Worm (Caenorhabditis elegans): ENCODE data around the gene bath-30.

The bath-30 gene

DNA sequence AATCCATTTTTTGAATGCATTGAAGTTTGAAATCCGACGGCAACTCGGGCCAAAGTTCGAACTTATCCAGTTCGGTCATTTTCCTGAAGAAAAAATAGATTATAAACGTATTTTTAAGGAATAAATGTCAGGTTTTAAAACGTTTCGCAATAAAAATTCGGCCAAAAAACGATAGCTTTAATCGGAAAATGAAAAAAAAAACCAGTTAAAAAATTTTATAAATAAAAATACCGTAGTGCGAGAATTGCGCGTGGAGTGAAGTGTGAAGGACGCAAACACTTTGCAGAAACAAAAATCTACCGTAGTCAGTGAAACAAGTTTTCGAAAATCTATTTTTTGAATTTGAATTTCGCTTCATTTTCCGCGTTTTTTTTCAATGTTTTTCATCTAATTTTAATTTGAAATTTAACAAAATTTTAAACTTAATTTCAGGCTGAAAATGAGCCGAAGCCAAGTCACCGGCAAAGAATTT, 3.7 kb upstream of the bath-30 start, which contains the start of gene F14D2.8:
F14D2.8 (minus strand) TSS at position 51 of the 472 bp plus-strand sequence.
- TF ChIP-seq unc-55 (GFP tag; optimal IDR thresholded peaks at IDR 0.05) (no peak), nhr-12 (tag; optimal IDR thresholded peaks at IDR 0.05) (no peak), elt-1 (tag; optimal IDR thresholded peaks at IDR 0.05) (no peak), nhr-11 (tag; optimal IDR thresholded peaks at IDR 0.05) (no peak), aly-2 (tag; optimal IDR thresholded peaks at IDR 0.05) (no peak), ztf-4 (tag; optimal IDR thresholded peaks at IDR 0.05) (no peak), C34F6.9 (tag; optimal IDR thresholded peaks at IDR 0.05) (no peak), skn-1 (tag; optimal IDR thresholded peaks at IDR 0.05) (no peak), ceh-82 (tag; optimal IDR thresholded peaks at IDR 0.05) (no peak), alr-1 (tag; optimal IDR thresholded peaks at IDR 0.05) (no peak), dmd-4 (tag; optimal IDR thresholded peaks at IDR 0.05) (no peak), nhr-237 (tag; optimal IDR thresholded peaks at IDR 0.05) (no peak), sma-3 (GFP tag; optimal IDR thresholded peaks at IDR 0.05) (no peak), lsy-2 (tag; optimal IDR thresholded peaks at IDR 0.05) (no peak), fos-1 (tag; optimal IDR thresholded peaks at IDR 0.05) (no peak), unc-39 (tag; optimal IDR thresholded peaks at IDR 0.05) (no peak)

DNA sequence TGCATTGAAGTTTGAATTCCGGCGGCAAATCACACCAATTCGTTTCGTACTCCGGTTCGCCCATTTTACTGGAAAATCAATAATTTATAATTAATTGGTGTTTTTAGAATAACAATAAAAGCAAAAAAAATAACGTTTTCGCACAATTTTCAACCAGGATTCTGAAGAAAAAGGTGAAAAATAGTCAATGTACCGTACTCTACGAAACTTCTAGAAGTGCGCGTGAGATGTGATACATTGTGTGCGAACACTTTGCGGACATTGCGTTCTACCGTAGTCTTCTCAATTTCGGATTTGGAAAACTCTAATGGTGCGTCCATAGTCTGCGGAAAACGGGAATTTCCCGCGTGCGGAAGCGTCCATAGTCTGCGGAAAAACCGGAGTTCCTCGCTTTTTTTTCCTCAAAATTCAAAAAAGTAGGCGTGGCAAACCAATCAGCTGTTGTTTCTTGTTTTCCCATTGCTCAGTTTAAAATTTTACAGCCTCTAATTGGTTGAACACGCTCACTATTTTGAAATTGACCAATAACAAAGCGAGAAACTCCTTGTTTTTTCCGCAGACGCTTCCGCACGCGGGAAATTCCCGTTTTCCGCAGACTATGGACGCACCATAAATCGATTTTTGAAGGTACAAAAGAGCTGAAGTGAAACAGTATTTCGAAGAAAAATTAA, 1.9 kb upstream of the bath-30 start, which contains the start of the genes F14D2.14 and bath-29:
F14D2.14 (minus strand) TSS at position 51 of the 671 bp plus-strand sequence.
bath-29 (plus strand) TSS at position 621 of the 671 bp plus-strand sequence.
- TF ChIP-seq sma-3 (GFP tag; optimal IDR thresholded peaks at IDR 0.05), result no peak
- TF ChIP-seq lin-11 (tag; optimal IDR thresholded peaks at IDR 0.05), result no peak

ce11 chrII:3344917-3345316, 1.3 kb downstream of the bath-30 start, which contains the start of gene bath-28:
Gene bath-28, minus strand, starts transcription at chrII:3344967.
- TF ChIP-seq ztf-1 (GFP tag; conservative IDR thresholded peaks at IDR 0.05) (no peak), unc-55 (GFP tag; optimal IDR thresholded peaks at IDR 0.05) (no peak), ama-1 (optimal IDR thresholded peaks at IDR 0.05) (no peak), lsy-2 (tag; optimal IDR thresholded peaks at IDR 0.05) (no peak), mbf-1 (tag; optimal IDR thresholded peaks at IDR 0.05) (no peak), gmeb-1 (tag; optimal IDR thresholded peaks at IDR 0.05) (no peak), unc-39 (tag; optimal IDR thresholded peaks at IDR 0.05) (no peak), skn-1 (tag; optimal IDR thresholded peaks at IDR 0.05) (no peak), ceh-16 (tag; optimal IDR thresholded peaks at IDR 0.05) (no peak), ZK546.5 (tag; optimal IDR thresholded peaks at IDR 0.05) (no peak), nhr-237 (tag; optimal IDR thresholded peaks at IDR 0.05) (no peak), Y55F3AM.14 (GFP tag; optimal IDR thresholded peaks at IDR 0.05) (no peak), C34F6.9 (tag; optimal IDR thresholded peaks at IDR 0.05) (no peak), F13H6.1 (tag; optimal IDR thresholded peaks at IDR 0.05) (no peak), nhr-25 (tag; optimal IDR thresholded peaks at IDR 0.05) (no peak), blmp-1 (tag; optimal IDR thresholded peaks at IDR 0.05; ENCODE audit: insufficient read depth) (no peak), egl-27 (tag; optimal IDR thresholded peaks at IDR 0.05) (no peak)

DNA sequence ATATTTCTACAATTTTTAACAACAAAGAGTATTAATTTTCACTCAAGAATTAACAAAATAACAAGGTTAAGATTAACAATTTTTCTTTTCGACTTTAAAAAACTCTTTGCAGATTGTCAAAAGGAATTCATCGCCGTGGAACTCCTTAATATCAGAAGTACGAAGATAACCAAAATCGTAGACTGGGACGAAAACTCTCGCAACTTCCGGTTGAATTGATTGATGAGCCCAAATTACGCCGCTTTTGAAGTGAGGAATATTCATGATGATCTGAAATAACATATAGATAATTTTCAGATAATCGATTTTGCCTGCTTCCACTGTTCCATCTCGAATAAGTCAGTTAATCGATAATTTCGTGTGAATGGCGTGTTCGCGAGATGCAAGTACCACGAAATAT, 2.5 kb downstream of the bath-30 start, which contains the start of gene F14D2.15:
F14D2.15 (minus strand) TSS at position 101 of the 400 bp plus-strand sequence.
- TF ChIP-seq R02D3.7 (tag; optimal IDR thresholded peaks at IDR 0.05) (no peak), Y55F3AM.14 (GFP tag; optimal IDR thresholded peaks at IDR 0.05) (no peak), nhr-10 (tag; optimal IDR thresholded peaks at IDR 0.05) (no peak), elt-1 (tag; optimal IDR thresholded peaks at IDR 0.05) (no peak), nhr-129 (tag; optimal IDR thresholded peaks at IDR 0.05) (no peak), nhr-12 (tag; optimal IDR thresholded peaks at IDR 0.05) (no peak), ZK546.5 (tag; optimal IDR thresholded peaks at IDR 0.05) (no peak), alr-1 (tag; optimal IDR thresholded peaks at IDR 0.05) (no peak), unc-55 (GFP tag; optimal IDR thresholded peaks at IDR 0.05) (no peak), egl-27 (tag; optimal IDR thresholded peaks at IDR 0.05) (no peak), nhr-23 (tag; optimal IDR thresholded peaks at IDR 0.05) (no peak)

- no peak for TF ChIP-seq unc-39 (tag; optimal IDR thresholded peaks at IDR 0.05)
- TF ChIP-seq nhr-77 (tag; optimal IDR thresholded peaks at IDR 0.05), result no peak
- no peak for TF ChIP-seq C34F6.9 (tag; optimal IDR thresholded peaks at IDR 0.05)
- no peak for TF ChIP-seq elt-3 (tag; optimal IDR thresholded peaks at IDR 0.05)
Measured at ce11 chrII:3341989-3342388, 4.2 kb downstream of the bath-30 start, which contains the start of gene F14D2.11. Gene F14D2.11, minus strand, starts transcription at chrII:3342089.

Measured in whole organism, L2 larva.